Worm (Caenorhabditis elegans): Measurements from ENCODE around the gene gap-2.

The gap-2 gene

DNA sequence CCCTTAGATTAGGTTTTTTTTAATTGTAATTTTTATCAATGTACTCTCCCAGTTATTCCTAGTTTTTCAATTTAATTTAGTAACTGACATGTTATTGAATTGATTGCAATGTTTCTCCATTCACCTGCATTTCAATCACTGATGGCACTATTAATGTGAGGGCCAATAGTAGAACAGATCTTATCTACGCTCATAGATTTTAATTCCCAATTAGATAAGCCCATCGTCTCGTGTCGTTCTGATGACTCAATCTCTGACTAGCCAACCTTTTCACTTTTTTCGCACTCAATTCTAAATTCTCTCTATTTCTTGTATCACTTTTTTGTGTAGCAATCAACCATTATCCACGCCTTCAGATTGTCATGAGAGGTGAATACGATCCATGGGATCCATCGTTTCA, 40.2 kb downstream of the gap-2 start:
- TF ChIP-seq dao-5 (tag; optimal IDR thresholded peaks at IDR 0.05) (no peak), him-1 (tag; optimal IDR thresholded peaks at IDR 0.05) (no peak), W03F9.2 (tag; optimal IDR thresholded peaks at IDR 0.05) (no peak)

DNA sequence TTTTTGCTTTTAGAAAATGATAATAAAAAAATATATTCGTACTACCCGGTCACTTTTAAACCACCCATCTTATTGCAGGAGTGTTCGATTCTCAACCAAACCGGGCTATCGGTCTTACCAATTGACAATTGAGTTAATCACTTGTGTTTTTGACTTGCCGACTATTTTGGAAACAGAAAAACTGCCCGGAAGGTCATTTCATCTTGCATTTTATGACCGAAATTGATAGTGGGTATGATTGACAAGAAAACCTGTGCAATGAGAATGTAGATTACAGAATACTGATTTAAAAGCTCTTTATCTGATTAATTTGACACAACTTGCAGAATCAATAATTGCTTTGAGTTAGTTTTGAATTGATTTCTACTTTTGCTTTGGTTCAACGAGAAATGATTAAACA, 44.8 kb downstream of the gap-2 start, which contains the start of gene C07B5.2:
TSS of gene C07B5.2 (minus strand) at position 101 of the 400 bp plus-strand sequence.
- TF ChIP-seq W03F9.2 (tag; optimal IDR thresholded peaks at IDR 0.05): no peak
- no peak for TF ChIP-seq him-1 (tag; optimal IDR thresholded peaks at IDR 0.05)
- no peak for TF ChIP-seq dao-5 (tag; optimal IDR thresholded peaks at IDR 0.05)

DNA sequence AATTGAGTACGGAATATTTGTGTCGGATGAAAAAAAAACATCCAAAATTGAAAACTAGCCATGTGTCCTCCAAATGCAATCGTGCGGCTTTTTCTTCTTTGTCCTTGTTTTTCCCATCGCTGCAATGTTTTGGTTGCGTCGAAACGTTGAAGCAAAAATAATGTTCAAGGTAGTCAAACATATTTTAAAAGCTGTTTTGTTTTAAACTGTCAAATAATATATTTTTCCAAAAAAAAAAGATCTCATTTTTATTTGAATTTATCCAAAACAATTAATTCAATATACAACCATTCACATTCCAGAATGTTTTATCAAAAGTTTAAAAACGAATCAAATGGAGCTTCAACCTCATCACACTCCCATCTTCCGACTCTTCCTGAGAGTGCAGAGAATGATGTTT, 46.4 kb downstream of the gap-2 start, which contains the start of gene C07B5.6:
TSS of gene C07B5.6 (plus strand) at position 301 of the 400 bp plus-strand sequence.
- TF ChIP-seq dao-5 (tag; optimal IDR thresholded peaks at IDR 0.05) (no peak), him-1 (tag; optimal IDR thresholded peaks at IDR 0.05) (no peak), W03F9.2 (tag; optimal IDR thresholded peaks at IDR 0.05) (no peak)

DNA sequence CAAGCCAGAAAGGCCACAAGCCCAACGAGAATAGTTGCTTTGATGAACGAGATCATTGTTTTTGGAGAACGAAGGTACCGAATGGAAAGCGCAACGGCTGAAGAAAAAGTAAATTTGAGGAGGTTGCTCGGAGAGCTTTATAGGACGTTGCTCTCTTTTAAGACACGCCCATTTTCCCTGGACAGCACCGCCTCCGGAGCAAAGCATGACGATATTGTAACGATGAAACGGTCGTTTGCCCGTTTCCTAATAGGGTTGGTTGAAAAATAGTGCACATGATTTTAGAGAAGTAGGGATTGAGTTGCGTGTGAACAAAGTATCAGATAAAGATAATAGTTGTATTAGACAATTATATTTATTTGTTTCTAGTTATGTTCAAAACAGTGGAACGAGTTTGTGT, 50.8 kb downstream of the gap-2 start, which contains the start of gene C07B5.3:
TSS of gene C07B5.3 (minus strand) at position 101 of the 400 bp plus-strand sequence.
- TF ChIP-seq W03F9.2 (tag; optimal IDR thresholded peaks at IDR 0.05) (no peak), him-1 (tag; optimal IDR thresholded peaks at IDR 0.05) (no peak), dao-5 (tag; optimal IDR thresholded peaks at IDR 0.05) (no peak)

DNA sequence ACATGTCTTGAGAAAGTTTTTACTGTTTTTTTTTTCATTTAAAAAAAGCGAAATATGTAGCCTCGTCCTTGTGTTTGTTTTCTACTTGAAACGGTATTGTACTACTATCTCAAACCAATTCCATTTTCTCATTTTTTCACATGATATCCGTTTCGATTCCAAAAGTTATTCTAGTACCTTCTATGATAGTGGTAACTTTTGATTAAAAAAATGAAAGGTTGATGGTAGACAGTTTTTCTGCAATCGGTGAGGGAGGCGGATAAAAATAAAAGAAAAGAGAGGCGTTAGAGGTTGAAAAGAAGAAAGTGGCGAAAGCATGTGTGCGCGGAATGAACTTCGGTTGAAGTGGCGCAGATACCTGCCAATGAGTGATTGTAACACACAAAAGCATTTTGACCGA, 55.6 kb downstream of the gap-2 start:
- TF ChIP-seq him-1 (tag; optimal IDR thresholded peaks at IDR 0.05) (no peak), W03F9.2 (tag; optimal IDR thresholded peaks at IDR 0.05) (no peak), dao-5 (tag; optimal IDR thresholded peaks at IDR 0.05) (no peak)

DNA sequence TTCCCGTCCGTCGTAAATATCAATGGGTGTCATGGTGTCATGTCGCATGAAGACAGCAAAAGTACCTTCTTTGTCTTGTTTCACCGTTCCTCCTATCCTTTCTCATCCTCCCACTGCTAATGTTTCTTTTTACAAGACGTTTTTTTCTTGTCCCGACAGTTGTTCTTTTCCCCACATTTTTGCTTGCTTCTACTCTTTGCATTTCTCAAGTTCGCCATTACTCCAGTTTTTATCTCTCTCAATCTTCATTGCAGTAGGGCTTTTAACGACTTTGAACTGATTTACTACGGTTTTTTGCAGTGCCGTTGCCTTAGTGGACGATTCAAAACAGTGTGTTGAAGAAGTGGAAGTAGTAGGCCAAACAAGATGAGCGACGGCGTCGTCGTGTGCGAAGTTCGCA, 57.1 kb downstream of the gap-2 start, which contains the start of gene C07B5.4:
TSS of gene C07B5.4 (plus strand) at position 301 of the 400 bp plus-strand sequence.
- no peak for TF ChIP-seq him-1 (tag; optimal IDR thresholded peaks at IDR 0.05)

DNA sequence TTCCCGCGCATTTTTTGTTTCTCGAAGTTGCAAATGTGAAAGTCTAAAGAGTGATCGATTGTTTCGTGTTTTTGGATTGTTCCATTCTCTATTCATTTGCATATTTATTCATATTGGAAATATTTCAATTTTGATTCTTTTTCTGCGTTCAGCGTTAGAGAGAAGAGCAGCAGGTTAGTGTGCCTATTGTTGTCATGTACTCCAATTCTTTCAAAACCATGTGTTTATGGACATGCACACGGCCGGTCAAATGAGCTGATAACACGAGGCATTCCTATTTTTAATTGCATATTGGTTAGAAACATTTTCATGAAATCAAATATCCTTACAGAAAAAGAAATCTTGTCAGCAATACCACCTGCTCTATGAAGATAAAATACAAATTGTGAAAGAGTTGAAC, 59.4 kb downstream of the gap-2 start:
- TF ChIP-seq dao-5 (tag; optimal IDR thresholded peaks at IDR 0.05): no peak
- no peak for TF ChIP-seq him-1 (tag; optimal IDR thresholded peaks at IDR 0.05)
- TF ChIP-seq W03F9.2 (tag; optimal IDR thresholded peaks at IDR 0.05): no peak

DNA sequence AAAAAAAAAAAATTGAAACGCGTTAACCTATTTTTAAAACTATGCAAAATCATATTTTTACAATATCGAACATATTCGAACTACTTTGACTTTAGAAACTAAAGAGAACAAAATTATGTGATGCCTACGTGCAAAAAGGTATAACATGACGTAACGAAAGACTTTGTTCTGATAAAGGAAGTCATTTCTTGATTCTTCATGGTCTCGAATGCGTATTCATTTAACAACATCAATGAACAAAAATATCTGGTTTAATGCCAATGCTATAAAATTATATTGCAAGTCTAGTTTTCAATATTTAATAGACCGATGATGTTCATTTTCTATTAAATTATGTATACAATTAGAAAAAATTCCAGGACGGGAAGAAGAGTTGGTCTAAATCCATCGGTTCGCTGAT, 63.7 kb downstream of the gap-2 start:
- TF ChIP-seq W03F9.2 (tag; optimal IDR thresholded peaks at IDR 0.05) (no peak), him-1 (tag; optimal IDR thresholded peaks at IDR 0.05) (no peak)

DNA sequence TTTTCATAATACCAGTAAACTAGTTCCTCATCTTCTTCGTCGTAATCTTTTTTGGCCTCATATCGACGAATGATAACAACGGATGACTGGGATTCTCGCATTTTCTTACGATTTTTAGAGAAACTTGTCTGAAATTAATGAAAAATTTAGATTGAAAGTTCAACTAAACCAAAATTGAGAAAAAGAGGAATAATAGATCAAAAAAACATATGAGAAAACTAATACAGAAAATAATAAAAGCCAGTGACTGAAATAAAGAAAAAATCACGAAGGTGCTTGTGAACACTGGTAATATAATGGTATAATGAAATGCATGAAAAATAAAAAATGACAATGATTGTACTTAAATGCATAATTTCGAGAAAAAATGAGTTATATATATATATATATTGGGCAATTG, 64.4 kb downstream of the gap-2 start, which contains the start of gene C07B5.8:
TSS of gene C07B5.8 (minus strand) at position 101 of the 400 bp plus-strand sequence.
- TF ChIP-seq dao-5 (tag; optimal IDR thresholded peaks at IDR 0.05) (no peak), him-1 (tag; optimal IDR thresholded peaks at IDR 0.05) (no peak)

DNA sequence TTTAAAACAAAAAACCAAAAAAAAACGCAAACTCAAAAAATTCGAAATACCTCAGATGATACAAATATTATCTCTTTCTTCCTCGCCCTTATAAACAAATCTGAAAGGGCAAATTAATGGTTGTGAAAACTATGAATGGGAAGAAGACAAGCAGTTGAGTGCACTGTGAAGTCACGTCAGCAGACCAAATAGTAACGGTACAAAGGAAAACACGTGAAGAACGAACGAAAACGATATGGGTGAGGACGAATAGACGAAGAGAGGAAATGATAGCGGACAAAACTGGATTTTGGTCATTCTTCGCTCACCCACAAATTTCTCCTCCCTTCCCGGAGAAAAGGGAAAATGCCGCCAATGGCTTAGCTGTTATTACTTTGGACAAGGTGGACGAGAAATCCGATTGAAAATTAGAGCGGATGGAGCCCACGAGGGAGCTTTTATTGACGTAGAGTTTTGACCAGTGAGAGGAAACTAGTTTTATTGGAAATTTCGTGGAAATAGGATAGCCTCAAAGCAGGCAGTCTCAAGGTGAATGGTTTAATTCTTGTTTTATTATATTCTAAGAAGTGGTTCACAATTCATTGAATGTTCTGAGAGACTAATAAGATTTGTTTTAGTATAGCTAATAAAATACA, 65.4 kb downstream of the gap-2 start:
- TF ChIP-seq dao-5 (tag; optimal IDR thresholded peaks at IDR 0.05) (no peak), W03F9.2 (tag; optimal IDR thresholded peaks at IDR 0.05) (no peak), him-1 (tag; optimal IDR thresholded peaks at IDR 0.05) (no peak)

DNA sequence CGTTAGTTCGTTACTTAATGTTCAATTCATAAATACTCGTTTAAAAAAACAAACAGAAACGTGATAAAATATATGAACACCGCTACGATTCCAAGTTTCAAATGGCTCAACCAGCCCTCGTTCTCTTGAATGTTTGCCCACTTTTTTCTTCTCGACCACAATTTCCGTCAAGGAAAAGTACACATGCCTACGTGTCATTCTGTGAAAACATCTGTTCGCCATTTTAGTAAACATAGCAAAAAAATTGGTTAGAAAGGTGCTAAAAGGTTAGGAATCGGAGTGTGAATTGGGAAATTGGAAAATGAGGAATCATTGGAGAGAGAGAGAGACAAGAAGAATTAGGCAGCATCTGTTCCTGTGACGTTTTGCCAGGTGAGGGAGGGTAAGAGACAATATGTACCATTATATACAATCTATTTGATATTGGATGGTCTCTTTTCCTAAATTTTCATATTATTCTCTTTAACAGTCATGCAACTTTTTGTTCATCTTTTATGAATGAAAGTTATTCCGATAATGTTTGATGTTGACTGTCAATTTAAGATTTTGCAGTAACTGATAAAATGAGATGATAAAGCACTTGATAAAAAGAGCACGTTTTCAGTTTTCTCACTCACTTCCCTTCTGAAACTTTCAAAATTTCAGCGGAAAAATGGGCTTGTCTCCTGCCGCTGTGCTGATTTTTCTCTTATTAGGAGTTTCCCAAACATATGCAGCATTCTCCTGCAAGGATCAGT, 67.2 kb downstream of the gap-2 start, which contains the start of gene nuc-1:
TSS of gene nuc-1 (plus strand) at position 612 of the 737 bp plus-strand sequence.
- TF ChIP-seq dao-5 (tag; optimal IDR thresholded peaks at IDR 0.05) (no peak), W03F9.2 (tag; optimal IDR thresholded peaks at IDR 0.05) (no peak), him-1 (tag; optimal IDR thresholded peaks at IDR 0.05) (no peak)

DNA sequence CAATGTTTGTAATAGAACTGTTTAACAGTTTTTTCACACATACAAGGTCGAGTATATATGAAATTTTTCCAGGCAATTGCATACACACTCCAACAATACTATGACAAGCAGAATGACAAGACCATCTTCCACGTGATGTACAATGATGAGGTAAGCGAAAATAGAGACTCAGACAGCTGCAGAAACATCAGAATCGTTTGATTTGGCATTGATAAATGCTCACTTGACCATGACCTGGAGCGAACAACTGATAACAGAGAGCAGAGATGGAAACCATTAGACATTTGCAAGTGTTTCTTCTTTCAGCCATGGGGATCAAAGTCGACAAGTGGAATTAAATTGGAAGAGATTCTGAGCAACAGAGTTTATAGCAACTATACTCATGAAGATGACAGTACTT, 68.2 kb downstream of the gap-2 start:
- TF ChIP-seq W03F9.2 (tag; optimal IDR thresholded peaks at IDR 0.05) (no peak), dao-5 (tag; optimal IDR thresholded peaks at IDR 0.05) (no peak), him-1 (tag; optimal IDR thresholded peaks at IDR 0.05) (no peak)

DNA sequence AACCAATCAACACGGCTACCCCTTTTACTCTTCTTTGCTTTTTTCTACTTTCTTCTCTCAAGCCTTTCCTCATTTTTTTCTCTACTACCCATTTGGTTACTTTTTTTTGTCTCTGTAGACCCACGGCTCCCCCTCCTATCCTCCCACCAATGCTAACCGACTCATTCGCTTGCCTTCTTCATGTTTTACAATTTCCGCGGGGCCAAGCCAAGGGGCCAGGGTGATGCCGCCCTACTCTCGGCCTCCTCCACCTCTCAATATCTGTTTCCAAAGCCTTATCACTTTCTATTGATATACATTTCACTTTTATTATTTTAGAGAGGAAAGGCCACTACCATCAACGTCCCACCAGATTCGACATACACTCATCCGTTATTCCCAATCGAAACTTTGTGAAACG, 71.1 kb downstream of the gap-2 start, which contains the start of gene F49E2.5:
TSS of gene F49E2.5 (plus strand) at position 301 of the 400 bp plus-strand sequence.
- TF ChIP-seq W03F9.2 (tag; optimal IDR thresholded peaks at IDR 0.05) (no peak), him-1 (tag; optimal IDR thresholded peaks at IDR 0.05) (no peak), dao-5 (tag; optimal IDR thresholded peaks at IDR 0.05) (no peak)

DNA sequence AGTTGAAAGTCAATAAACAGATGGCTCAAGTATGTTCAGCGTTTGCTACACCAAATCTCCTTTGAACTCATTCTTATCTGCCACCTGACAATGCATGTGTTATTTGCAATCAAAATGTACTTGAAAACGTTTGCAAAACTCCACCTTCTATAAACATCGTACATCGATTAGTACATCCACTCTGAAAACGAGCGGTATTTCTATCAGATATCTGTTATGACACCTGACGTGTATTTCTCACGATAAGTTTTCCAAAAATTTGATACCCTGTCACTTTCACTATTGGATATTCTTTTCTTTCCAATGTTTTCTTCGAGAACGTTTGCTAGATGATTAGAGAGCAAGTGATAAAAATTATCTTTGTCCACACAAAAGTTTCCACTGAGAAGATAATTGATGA, 72.1 kb downstream of the gap-2 start:
- TF ChIP-seq him-1 (tag; optimal IDR thresholded peaks at IDR 0.05) (no peak), dao-5 (tag; optimal IDR thresholded peaks at IDR 0.05) (no peak)

Data from whole organism, L4/young adult.